Worm (Caenorhabditis elegans) whole organism, L4 larva: ENCODE results near the gene str-182.

Source experiments
- D1046.2 ChIP-seq: fragments of 200-800 bp; sonication (Bioruptor generic); IDR thresholded peaks from 2 replicates; pipeline ENCODE4 v1.3.6; 2022; ENCODE audit warnings: missing genetic modification characterization, missing compliant biosample characterization
- F44E2.7 ChIP-seq: fragments of 200-800 bp; sonication (Bioruptor generic); IDR thresholded peaks from 2 replicates; pipeline ENCODE4 v2.1.2; 2022; ENCODE audit warnings: missing genetic modification characterization, missing compliant biosample characterization
- T20F7.1 ChIP-seq: fragments of 200-800 bp; sonication (Bioruptor generic); optimal IDR thresholded peaks from 2 replicates; lab custom pipeline; 2018; ENCODE audit warnings: mild to moderate bottlenecking, missing genetic modification characterization, missing compliant biosample characterization
- Y105C5A.15 ChIP-seq: fragments of 200-800 bp; sonication (Bioruptor generic); IDR thresholded peaks from 2 replicates; pipeline ENCODE4 v1.3.6; 2022; ENCODE audit warnings: missing genetic modification characterization, missing compliant biosample characterization
- ZK337.2 ChIP-seq: fragments of 200-800 bp; sonication (Bioruptor generic); IDR thresholded peaks from 2 replicates; pipeline ENCODE4 v1.3.6; 2022; ENCODE audit warnings: missing genetic modification reagents, missing genetic modification characterization, missing compliant biosample characterization
- aha-1 ChIP-seq: fragments of 150-350 bp; peaks from one replicate; lab custom pipeline; 2014; ENCODE audit warnings: missing biosample characterization, missing genetic modification characterization
- aly-2 ChIP-seq: sonication (generic microtip); optimal IDR thresholded peaks from 2 replicates; lab custom pipeline; 2018; ENCODE audit warnings: missing biosample characterization, missing genetic modification characterization
- ama-1 ChIP-seq: fragments of 150-350 bp; optimal IDR thresholded peaks from 2 replicates; lab custom pipeline; 2014; ENCODE audit warnings: inconsistent platforms, mixed read lengths
- ceh-20 ChIP-seq: fragments of 200-800 bp; sonication (Bioruptor generic); IDR thresholded peaks from 2 replicates; pipeline ENCODE4 v1.3.6; 2022; ENCODE audit warnings: missing genetic modification reagents, missing genetic modification characterization, missing compliant biosample characterization
- ceh-28 ChIP-seq: fragments of 150-350 bp; optimal IDR thresholded peaks from 2 replicates; lab custom pipeline; 2014; ENCODE audit warnings: missing biosample characterization, missing genetic modification reagents, missing genetic modification characterization
- ceh-82 ChIP-seq: sonication (generic microtip); optimal IDR thresholded peaks from 2 replicates; lab custom pipeline; 2017; ENCODE audit warnings: missing biosample characterization, missing genetic modification characterization
- ctbp-1 ChIP-seq: fragments of 200-800 bp; sonication (Bioruptor generic); IDR thresholded peaks from 2 replicates; pipeline ENCODE4 v1.3.6; 2022; ENCODE audit warnings: missing genetic modification reagents, missing genetic modification characterization, missing compliant biosample characterization
- daf-16 ChIP-seq, 3 experiments: sonication (generic microtip); optimal IDR thresholded peaks; 2 replicates each; lab custom pipeline; 2016 to 2017; ENCODE audit warnings: missing genetic modification characterization in 3 of 3, missing genetic modification reagents in 3 of 3, mild to moderate bottlenecking in 2 of 3, missing compliant biosample characterization in 2 of 3, missing biosample characterization in 1 of 3, moderate library complexity in 1 of 3
- dmd-6 ChIP-seq: fragments of 200-800 bp; sonication (Bioruptor generic); IDR thresholded peaks from 2 replicates; pipeline ENCODE4 v1.3.6; 2022; ENCODE audit warnings: missing genetic modification reagents, missing genetic modification characterization, missing compliant biosample characterization
- duxl-1 ChIP-seq: sonication (generic microtip); optimal IDR thresholded peaks from 2 replicates; lab custom pipeline; 2016; ENCODE audit warnings: mild to moderate bottlenecking, missing genetic modification characterization, moderate library complexity, missing compliant biosample characterization; ENCODE audit not compliant: poor library complexity
- dve-1 ChIP-seq: sonication (generic microtip); optimal IDR thresholded peaks from 2 replicates; lab custom pipeline; 2017; ENCODE audit warnings: antibody characterized with exemption, mild to moderate bottlenecking, missing genetic modification characterization, missing compliant biosample characterization; ENCODE audit not compliant: insufficient read depth
- gei-8 ChIP-seq: fragments of 200-800 bp; sonication (Bioruptor generic); optimal IDR thresholded peaks from 2 replicates; lab custom pipeline; 2018; ENCODE audit warnings: mild to moderate bottlenecking, missing genetic modification characterization, missing compliant biosample characterization
- hlh-11 ChIP-seq: fragments of 200-800 bp; sonication (Bioruptor generic); optimal IDR thresholded peaks from 2 replicates; lab custom pipeline; 2018; ENCODE audit warnings: mild to moderate bottlenecking, missing genetic modification characterization, missing compliant biosample characterization
- hlh-30 ChIP-seq: sonication (generic microtip); optimal IDR thresholded peaks from 2 replicates; lab custom pipeline; 2017; ENCODE audit warnings: antibody characterized with exemption, mild to moderate bottlenecking, missing genetic modification characterization, missing compliant biosample characterization; ENCODE audit not compliant: insufficient read depth
- lin-1 ChIP-seq: fragments of 200-800 bp; sonication (Bioruptor generic); IDR thresholded peaks from 2 replicates; pipeline ENCODE4 v1.3.6; 2022; ENCODE audit warnings: missing genetic modification reagents, missing genetic modification characterization, missing compliant biosample characterization
- lin-15B ChIP-seq: fragments of 150-350 bp; sonication (generic microtip); optimal IDR thresholded peaks from 3 replicates; lab custom pipeline; 2014; ENCODE audit warnings: missing biosample characterization, missing genetic modification characterization
- lin-39 ChIP-seq: fragments of 150-350 bp; optimal IDR thresholded peaks from 2 replicates; lab custom pipeline; 2014; ENCODE audit warnings: missing biosample characterization, missing genetic modification reagents, missing genetic modification characterization
- lsy-2 ChIP-seq, 2 experiments: fragments of 150-350 bp in 1 of 2; sonication (generic microtip) in 1 of 2; optimal IDR thresholded peaks; 2 replicates each; lab custom pipeline; 2014 to 2017; ENCODE audit warnings: missing biosample characterization in 2 of 2, missing genetic modification characterization in 2 of 2
- mdl-1 ChIP-seq, 2 experiments: fragments of 150-350 bp in 1 of 2; sonication (generic microtip) in 1 of 2; optimal IDR thresholded peaks; 2 replicates each; lab custom pipeline; 2014 to 2017; ENCODE audit warnings: missing biosample characterization in 2 of 2, missing genetic modification characterization in 2 of 2
- mep-1 ChIP-seq: fragments of 150-350 bp; sonication (generic microtip); optimal IDR thresholded peaks from 3 replicates; lab custom pipeline; 2014; ENCODE audit warnings: missing biosample characterization, missing genetic modification characterization
- mes-2 ChIP-seq: sonication (generic microtip); optimal IDR thresholded peaks from 2 replicates; lab custom pipeline; 2016; ENCODE audit warnings: missing genotype, mild to moderate bottlenecking, missing genetic modification characterization, missing compliant biosample characterization; ENCODE audit not compliant: poor library complexity, severe bottlenecking
- mxl-2 ChIP-seq: fragments of 200-800 bp; sonication (Bioruptor generic); conservative IDR thresholded peaks from 2 replicates; pipeline ENCODE4 v1.3.6; 2022; ENCODE audit warnings: missing genetic modification reagents, missing genetic modification characterization, missing compliant biosample characterization
- nhr-237 ChIP-seq: sonication (generic microtip); optimal IDR thresholded peaks from 2 replicates; lab custom pipeline; 2017; ENCODE audit warnings: missing biosample characterization, missing genetic modification characterization
- nhr-25 ChIP-seq: sonication (generic microtip); optimal IDR thresholded peaks from 2 replicates; lab custom pipeline; 2017; ENCODE audit warnings: missing genetic modification characterization, mild to moderate bottlenecking, missing compliant biosample characterization, antibody characterized with exemption, moderate library complexity, borderline replicate concordance; ENCODE audit not compliant: insufficient read depth
- nhr-28 ChIP-seq: fragments of 150-350 bp; optimal IDR thresholded peaks from 2 replicates; lab custom pipeline; 2014; ENCODE audit warnings: missing biosample characterization, missing genetic modification characterization
- nhr-42 ChIP-seq: fragments of 200-800 bp; sonication (Bioruptor generic); IDR thresholded peaks from 2 replicates; pipeline ENCODE4 v1.3.6; 2022; ENCODE audit warnings: missing genetic modification characterization, missing compliant biosample characterization
- nhr-76 ChIP-seq: fragments of 150-350 bp; optimal IDR thresholded peaks from 2 replicates; lab custom pipeline; 2014; ENCODE audit warnings: missing biosample characterization, missing genetic modification characterization
- pha-4 ChIP-seq, 2 experiments: fragments of 150-350 bp in 1 of 2; fragments of 200-800 bp in 1 of 2; sonication (Bioruptor generic) in 1 of 2; IDR thresholded peaks in 1 of 2; optimal IDR thresholded peaks in 1 of 2; 2 replicates each; pipeline versions ENCODE4 v1.3.6 to Lab custom; 2014 to 2022; ENCODE audit warnings: missing genetic modification characterization in 2 of 2, missing genetic modification reagents in 2 of 2, missing biosample characterization in 1 of 2, missing compliant biosample characterization in 1 of 2
- pqm-1 ChIP-seq: sonication (generic microtip); optimal IDR thresholded peaks from 2 replicates; lab custom pipeline; 2017; ENCODE audit warnings: missing biosample characterization, missing genetic modification characterization
- sdz-12 ChIP-seq: fragments of 200-800 bp; sonication (Bioruptor generic); optimal IDR thresholded peaks from 2 replicates; lab custom pipeline; 2018; ENCODE audit warnings: mild to moderate bottlenecking, missing genetic modification characterization, missing compliant biosample characterization
- snpc-1.2 ChIP-seq: fragments of 200-800 bp; sonication (Bioruptor generic); IDR thresholded peaks from 2 replicates; pipeline ENCODE4 v1.3.6; 2022; ENCODE audit warnings: missing genetic modification reagents, missing genetic modification characterization, missing compliant biosample characterization
- unc-62 ChIP-seq, 3 experiments: fragments of 150-350 bp in 1 of 3; sonication (generic microtip); optimal IDR thresholded peaks in 2 of 3; peaks in 1 of 3; 1 replicate in 1 of 3; 2 replicates in 2 of 3; lab custom pipeline; 2014 to 2017; ENCODE audit warnings: missing biosample characterization in 3 of 3, missing genetic modification characterization in 3 of 3, missing genetic modification reagents in 3 of 3, missing genotype in 1 of 3
- zag-1 ChIP-seq: fragments of 150-350 bp; optimal IDR thresholded peaks from 2 replicates; lab custom pipeline; 2014; ENCODE audit warnings: missing biosample characterization, missing genetic modification characterization
- zip-11 ChIP-seq: fragments of 200-800 bp; sonication (Bioruptor generic); IDR thresholded peaks from 2 replicates; pipeline ENCODE4 v1.3.6; 2022; ENCODE audit warnings: missing genetic modification characterization, missing compliant biosample characterization

The str-182 gene

DNA sequence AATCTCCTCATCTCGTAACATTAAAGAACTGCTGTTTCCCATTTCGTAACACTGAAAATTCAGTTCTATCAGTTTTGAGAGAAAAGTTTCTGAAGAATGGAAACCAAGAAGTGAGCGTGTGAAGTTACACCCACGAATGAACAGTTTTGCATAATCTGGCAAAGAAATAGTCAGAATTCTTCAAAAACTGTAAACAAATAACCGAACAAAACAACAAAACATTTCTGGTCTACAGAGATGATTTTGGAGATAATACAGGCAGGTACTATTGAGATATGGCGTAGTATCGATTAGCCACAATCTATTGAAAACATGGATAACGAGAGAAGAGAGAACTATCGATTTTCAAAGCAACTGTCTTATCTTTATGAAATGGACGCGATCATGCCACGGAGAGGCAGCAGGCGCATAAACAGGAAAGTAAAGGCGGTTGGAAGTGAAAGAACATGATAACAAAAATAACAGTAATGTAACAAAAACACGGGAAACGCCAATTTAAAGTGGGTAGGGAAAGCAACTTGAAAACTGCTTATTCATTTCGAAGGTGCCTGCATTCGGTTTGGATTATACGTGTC is 29.7 kb downstream of the str-182 start, which contains the start of gene chpf-1:
Gene chpf-1, minus strand, starts transcription at position 51 of the 575 bp plus-strand sequence.
- TF ChIP-seq ctbp-1 (GFP tag; lab: Robert Waterston, UW) = no peak
- TF ChIP-seq daf-16 (GFP tag; optimal IDR thresholded peaks at IDR 0.05; lab: Kevin White, UChicago) = no peak
- TF ChIP-seq daf-16 (tag; optimal IDR thresholded peaks at IDR 0.05; lab: Kevin White, UChicago) = peak; percentile 92
- TF ChIP-seq lin-39 = no peak
- TF ChIP-seq nhr-25 (tag; lab: Kevin White, UChicago) = peak; percentile 23
- TF ChIP-seq Y105C5A.15 = no peak
- TF ChIP-seq nhr-237 = no peak
- TF ChIP-seq sdz-12 (GFP tag; lab: Kevin White, UChicago) = no peak
- TF ChIP-seq duxl-1 (tag; lab: Kevin White, UChicago) = peak; percentile 26
- no peak for TF ChIP-seq zip-11 (GFP tag; lab: Robert Waterston, UW)
- TF ChIP-seq mep-1 = peak; percentile 14
- no peak for TF ChIP-seq ceh-20 (GFP tag; lab: Robert Waterston, UW)
- TF ChIP-seq pqm-1 = peak; percentile 84
- no peak for TF ChIP-seq zag-1
- peak in 1 of 2 experiments; percentile 23 for TF ChIP-seq lsy-2 (tag; optimal IDR thresholded peaks at IDR 0.05; lab: Kevin White, UChicago)
- TF ChIP-seq mdl-1 (tag; optimal IDR thresholded peaks at IDR 0.05; lab: Kevin White, UChicago) = peak in 1 of 2 experiments; percentile 46
- TF ChIP-seq aly-2 = no peak
- no peak for TF ChIP-seq unc-62 (GFP tag; optimal IDR thresholded peaks at IDR 0.05 in 1 of 2; lab: Kevin White, UChicago)
- TF ChIP-seq unc-62 (tag; optimal IDR thresholded peaks at IDR 0.05; lab: Kevin White, UChicago) = no peak
- no peak for TF ChIP-seq nhr-42
- TF ChIP-seq T20F7.1 (GFP tag; lab: Kevin White, UChicago) = peak; percentile 23
- TF ChIP-seq ama-1 = no peak
- no peak for TF ChIP-seq D1046.2 (GFP tag; lab: Robert Waterston, UW)
- TF ChIP-seq dmd-6 (GFP tag; lab: Robert Waterston, UW) = peak; percentile 33; the same call in 1 of the 2 replicates
- no peak for TF ChIP-seq snpc-1.2 (GFP tag; lab: Robert Waterston, UW)
- peak; percentile 64 for TF ChIP-seq ceh-28 (tag; lab: Kevin White, UChicago)
- peak; percentile 69 for TF ChIP-seq hlh-11
- TF ChIP-seq lin-1 (GFP tag; lab: Robert Waterston, UW) = 0 out of 2 replicates have a peak, but pooled peaks have one; percentile 42
- TF ChIP-seq hlh-30 (tag; lab: Kevin White, UChicago) = peak; percentile 39
- no peak for TF ChIP-seq pha-4 (GFP tag; IDR thresholded peaks at IDR 0.05; lab: Robert Waterston, UW)
- TF ChIP-seq pha-4 (tag; optimal IDR thresholded peaks at IDR 0.05; lab: Kevin White, UChicago) = no peak
- peak; percentile 29 for TF ChIP-seq mes-2 (tag; lab: Kevin White, UChicago)
- no peak for TF ChIP-seq F44E2.7 (GFP tag; lab: Robert Waterston, UW)
- no peak for TF ChIP-seq ZK337.2 (GFP tag; lab: Robert Waterston, UW)
- TF ChIP-seq dve-1 (tag; lab: Kevin White, UChicago) = peak; percentile 60
- TF ChIP-seq lin-15B = no peak
- TF ChIP-seq mxl-2 (GFP tag; lab: Robert Waterston, UW) = no peak
- no peak for TF ChIP-seq nhr-76 (tag; lab: Kevin White, UChicago)
- peak; percentile 81 for TF ChIP-seq nhr-28 (tag; lab: Kevin White, UChicago)
- TF ChIP-seq ceh-82 (tag; lab: Kevin White, UChicago) = no peak
- no peak for TF ChIP-seq gei-8 (GFP tag; lab: Kevin White, UChicago)
- TF ChIP-seq aha-1 = no peak
